Fruit fly (Drosophila melanogaster): ENCODE measurements around the gene Spn28F.

Gene Spn28F

DNA sequence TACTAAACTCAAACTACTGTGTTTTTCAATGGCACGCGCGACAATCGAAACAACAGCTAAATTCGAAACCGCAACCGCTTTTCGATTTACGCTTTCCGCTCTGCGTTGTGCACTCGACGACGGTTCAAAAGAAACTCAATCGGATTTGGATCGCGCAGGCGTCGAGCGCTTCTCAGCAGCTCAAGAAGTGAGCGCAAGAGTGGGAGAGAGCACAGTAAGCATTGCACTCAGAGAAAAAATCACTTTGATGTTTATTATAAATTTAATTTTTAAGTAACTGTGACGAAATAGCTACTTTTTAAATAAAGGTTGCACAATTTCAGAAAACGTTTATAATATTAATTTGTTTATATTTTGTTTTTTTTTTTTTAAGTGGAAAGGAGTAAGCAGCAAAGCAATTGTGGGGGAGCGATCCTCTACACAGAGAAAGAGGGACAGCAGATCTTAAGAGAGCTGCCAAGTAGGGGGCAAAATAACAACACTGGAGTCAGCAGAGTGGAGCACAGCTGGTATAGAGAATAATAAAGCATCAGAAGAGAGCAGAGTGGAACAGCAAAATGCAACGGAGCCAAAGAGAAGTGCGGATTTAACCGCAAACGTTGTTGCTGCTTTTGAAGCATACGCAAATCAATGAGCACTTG, 36.1 kb upstream of the Spn28F start (continued):
- TF ChIP-seq Dek (tag; optimal IDR thresholded peaks at IDR 0.05) (peak; percentile 96), lilli (GFP tag; optimal IDR thresholded peaks at IDR 0.05) (peak; percentile 97), Dfd (GFP tag; optimal IDR thresholded peaks at IDR 0.05) (no peak), kah (GFP tag; optimal IDR thresholded peaks at IDR 0.05) (peak; percentile 95), CG18619 (GFP tag; optimal IDR thresholded peaks at IDR 0.05) (peak; percentile 95), CkIIα-i1 (GFP tag; IDR thresholded peaks at IDR 0.05) (peak; percentile 78; the same call in 1 of the 2 replicates), CG8290 (GFP tag; optimal IDR thresholded peaks at IDR 0.05) (peak; percentile 99), CG8290 (tag; optimal IDR thresholded peaks at IDR 0.05) (peak; percentile 40 to 92), CTCF (GFP tag; optimal IDR thresholded peaks at IDR 0.05) (peak; percentile 67), CG6765 (GFP tag; optimal IDR thresholded peaks at IDR 0.05) (peak; percentile 91), Dp (GFP tag; optimal IDR thresholded peaks at IDR 0.05) (no peak), so (GFP tag; IDR thresholded peaks at IDR 0.05) (peak; percentile 99), slou (GFP tag; optimal IDR thresholded peaks at IDR 0.05) (peak; percentile 94), CG11456 (GFP tag; IDR thresholded peaks at IDR 0.05) (peak; percentile 96), CG9817 (tag; optimal IDR thresholded peaks at IDR 0.05) (peak; percentile 93), pros (GFP tag; optimal IDR thresholded peaks at IDR 0.05) (peak; percentile 78), usp (GFP tag; optimal IDR thresholded peaks at IDR 0.05) (no peak), TFAM (GFP tag; optimal IDR thresholded peaks at IDR 0.05) (peak; percentile 53), sob (GFP tag; IDR thresholded peaks at IDR 0.05) (peak; percentile 99), otp (GFP tag; IDR thresholded peaks at IDR 0.05) (peak; percentile 99), btn (GFP tag; optimal IDR thresholded peaks at IDR 0.05) (peak; percentile 86), CG13123 (GFP tag; optimal IDR thresholded peaks at IDR 0.05) (peak; percentile 97), CG18764 (GFP tag; optimal IDR thresholded peaks at IDR 0.05) (peak; percentile 96), Dref (GFP tag; IDR thresholded peaks at IDR 0.05) (no peak), CG9437 (GFP tag; optimal IDR thresholded peaks at IDR 0.05) (peak; percentile 93), CG16779 (GFP tag; IDR thresholded peaks at IDR 0.05) (peak; percentile 93), h (optimal IDR thresholded peaks at IDR 0.05) (no peak), Oaz (GFP tag; IDR thresholded peaks at IDR 0.05) (peak; percentile 97), ttk (GFP tag; IDR thresholded peaks at IDR 0.05) (peak; percentile 99), vnd (GFP tag; IDR thresholded peaks at IDR 0.05; ENCODE audit: partially characterized antibody) (no peak), Fer2 (tag; optimal IDR thresholded peaks at IDR 0.05) (peak; percentile 86), sens (GFP tag) (peak; percentile 99), CG32532 (GFP tag; IDR thresholded peaks at IDR 0.05) (peak; percentile 97), CG4404 (GFP tag; IDR thresholded peaks at IDR 0.05) (peak; percentile 98), CG13296 (GFP tag; optimal IDR thresholded peaks at IDR 0.05) (peak; percentile 97), crc (GFP tag; optimal IDR thresholded peaks at IDR 0.05) (peak; percentile 83), Hr51 (GFP tag; optimal IDR thresholded peaks at IDR 0.05) (peak; percentile 96 to 99), cato (GFP tag; optimal IDR thresholded peaks at IDR 0.05; ENCODE audit: borderline replicate concordance) (peak; percentile 98), CG12769 (tag; optimal IDR thresholded peaks at IDR 0.05) (peak; percentile 87), CG8359 (GFP tag; optimal IDR thresholded peaks at IDR 0.05; ENCODE audit: borderline replicate concordance) (peak; percentile 93), D (optimal IDR thresholded peaks at IDR 0.05) (no peak), D (GFP tag; optimal IDR thresholded peaks at IDR 0.05) (peak; percentile 98), CG8478 (optimal IDR thresholded peaks at IDR 0.05) (no peak), CG14050 (GFP tag; IDR thresholded peaks at IDR 0.05) (peak; percentile 98), Eip74EF (GFP tag; optimal IDR thresholded peaks at IDR 0.05) (peak in 1 of 2 experiments; percentile 95), lbe (GFP tag; optimal IDR thresholded peaks at IDR 0.05) (peak; percentile 99), ci (GFP tag; IDR thresholded peaks at IDR 0.05) (peak; percentile 99), Doc2 (GFP tag; IDR thresholded peaks at IDR 0.05) (peak; percentile 83), CG14441 (GFP tag; IDR thresholded peaks at IDR 0.05) (peak; percentile 98), CG6272 (GFP tag; IDR thresholded peaks at IDR 0.05) (peak; percentile 95), CG7839 (tag; optimal IDR thresholded peaks at IDR 0.05) (peak; percentile 98), CG12659 (GFP tag; optimal IDR thresholded peaks at IDR 0.05) (peak; percentile 97)
